Worm (Caenorhabditis elegans) whole organism, dauer: Measurements from ENCODE around the gene F21C10.10.

ENCODE experiments used
- unc-62 ChIP-seq: sonication (generic microtip); optimal IDR thresholded peaks from 2 replicates; lab custom pipeline; 2017; ENCODE audit warnings: missing biosample characterization, missing genetic modification reagents, missing genetic modification characterization

F21C10.10 gene

DNA sequence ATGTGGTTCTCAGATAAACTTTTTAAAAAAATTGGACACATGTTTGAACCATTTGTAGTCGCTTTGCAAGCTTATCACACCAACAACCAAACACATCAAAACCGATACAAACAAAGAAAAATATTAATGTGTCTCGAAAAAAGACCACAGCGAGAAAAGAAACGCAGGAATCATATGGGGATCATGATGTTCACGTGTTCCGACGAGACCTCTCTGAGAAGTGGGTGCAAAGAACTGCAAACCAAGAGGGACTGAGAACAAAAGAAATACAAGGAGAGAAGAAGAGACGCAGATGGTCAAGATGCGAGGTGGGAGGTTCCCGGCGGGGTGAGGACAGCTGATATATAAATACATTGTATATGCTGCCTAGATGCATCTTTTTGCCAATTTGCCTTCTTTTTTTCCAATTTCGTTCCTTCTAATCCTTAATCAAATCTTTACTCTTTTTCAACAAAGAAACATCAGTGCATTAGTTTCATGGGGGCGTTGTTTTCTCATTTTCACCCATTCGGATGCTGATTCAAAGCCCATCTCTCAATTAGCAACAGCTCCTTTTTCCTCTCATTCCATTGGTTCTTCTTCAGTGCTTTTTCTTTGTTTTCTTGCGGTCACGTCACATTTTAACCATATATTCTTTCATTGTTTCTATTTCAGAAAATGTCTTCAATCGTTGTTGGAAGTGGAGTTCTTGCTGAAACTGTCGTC, at the start of gene F21C10.10:
Gene F21C10.10, plus strand, starts transcription at position 655 of the 705 bp plus-strand sequence.
- TF ChIP-seq unc-62 (GFP tag; lab: Kevin White, UChicago) = no peak

ce11 chrV:9047555-9048049, 48.5 kb upstream of the F21C10.10 start, which contains the start of gene C25E10.17:
Gene C25E10.17, minus strand, starts transcription at chrV:9047605.
- TF ChIP-seq unc-62 (GFP tag; lab: Kevin White, UChicago) = no peak

ce11 chrV:9049271-9049670, 46.8 kb upstream of the F21C10.10 start:
- TF ChIP-seq unc-62 (GFP tag; lab: Kevin White, UChicago) = no peak

- no peak for TF ChIP-seq unc-62 (GFP tag; lab: Kevin White, UChicago)
Observed at ce11 chrV:9051100-9051499, 45.0 kb upstream of the F21C10.10 start, which contains the start of gene C25E10.7. Gene C25E10.7, minus strand, starts transcription at chrV:9051200.

DNA sequence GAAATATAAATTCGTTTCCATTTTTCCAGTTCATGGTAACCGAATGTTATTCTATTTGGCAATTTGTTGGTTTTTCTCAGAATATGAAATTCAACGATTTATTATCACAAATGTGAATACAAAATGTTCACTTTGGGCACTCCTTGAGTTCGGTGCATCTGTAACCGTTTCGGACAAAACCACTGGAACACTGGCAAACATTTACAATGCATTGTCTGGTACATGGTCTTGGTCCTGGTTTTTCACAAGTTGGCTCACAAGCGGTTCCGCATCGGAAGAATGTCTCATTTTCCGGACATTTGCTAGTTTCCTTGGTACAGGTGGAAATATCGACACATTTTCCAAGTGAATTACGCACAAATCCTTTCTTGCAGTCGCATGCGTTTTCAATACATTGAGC, 42.8 kb upstream of the F21C10.10 start:
- no peak for TF ChIP-seq unc-62 (GFP tag; lab: Kevin White, UChicago)

- no peak for TF ChIP-seq unc-62 (GFP tag; lab: Kevin White, UChicago)
Observed at ce11 chrV:9053969-9054368, 42.1 kb upstream of the F21C10.10 start, which contains the start of gene C25E10.8. Gene C25E10.8, minus strand, starts transcription at chrV:9054069.

DNA sequence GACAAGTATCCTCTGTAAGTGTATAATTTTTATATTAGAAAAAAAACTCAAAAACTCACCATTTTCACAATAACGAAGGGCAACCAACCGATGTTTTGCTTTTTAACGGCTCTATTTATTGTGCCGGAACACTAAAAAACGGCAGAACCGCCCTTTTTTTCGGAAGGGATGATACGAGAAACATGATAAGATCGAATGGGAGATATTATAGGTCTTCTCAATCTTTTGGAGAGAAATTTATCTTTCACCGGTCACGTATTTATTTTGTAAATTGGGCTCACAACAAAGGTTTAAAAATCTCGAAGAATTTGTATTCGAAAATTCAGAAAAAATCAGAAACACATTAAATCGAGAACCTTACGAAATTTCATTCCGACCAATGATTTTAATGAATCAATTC, 41.3 kb upstream of the F21C10.10 start, which contains the start of gene swm-1:
Gene swm-1, minus strand, starts transcription at position 101 of the 400 bp plus-strand sequence.
- TF ChIP-seq unc-62 (GFP tag; lab: Kevin White, UChicago) = no peak

DNA sequence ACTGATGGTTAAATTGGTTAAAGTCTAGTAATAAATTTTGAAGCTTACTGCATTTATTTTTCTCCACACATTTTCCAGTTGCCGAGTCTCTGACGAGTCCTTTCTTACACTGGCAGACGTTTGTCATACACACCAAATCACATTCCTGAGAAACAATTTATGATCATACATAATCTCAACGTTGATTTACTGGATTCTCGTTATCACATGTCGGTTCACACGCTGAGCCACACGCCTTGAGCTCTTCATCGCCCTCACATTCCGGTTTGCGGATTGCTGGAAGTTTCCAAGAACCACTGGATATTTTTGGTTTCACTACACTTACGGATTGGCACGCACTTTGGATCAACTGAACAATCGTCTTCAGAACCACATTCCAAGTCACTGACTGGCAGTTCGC, 40.4 kb upstream of the F21C10.10 start:
- no peak for TF ChIP-seq unc-62 (GFP tag; lab: Kevin White, UChicago)

ce11 chrV:9056253-9056652, 39.8 kb upstream of the F21C10.10 start, which contains the start of gene C25E10.10:
Gene C25E10.10, minus strand, starts transcription at chrV:9056353.
- TF ChIP-seq unc-62 (GFP tag; lab: Kevin White, UChicago) = no peak

DNA sequence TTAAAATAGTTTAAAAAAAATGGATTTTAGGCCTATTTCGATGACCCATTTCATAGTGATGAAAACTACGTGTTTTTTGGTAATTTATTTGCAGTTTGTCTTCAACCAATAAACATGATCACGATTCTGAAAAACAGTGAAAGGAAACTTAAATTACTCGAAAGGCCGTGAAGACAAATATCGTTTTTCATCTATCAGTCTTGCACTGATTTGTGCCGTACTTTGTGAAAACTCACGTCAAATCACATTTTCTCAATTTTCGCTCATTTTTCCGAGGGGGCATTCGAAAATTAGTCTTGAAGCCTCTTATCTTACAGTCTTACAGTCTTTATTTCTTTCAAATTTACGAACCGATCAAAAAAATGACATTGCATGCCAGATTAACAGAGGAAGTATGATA, 37.4 kb upstream of the F21C10.10 start, which contains the start of gene C25E10.11:
Gene C25E10.11, minus strand, starts transcription at position 101 of the 400 bp plus-strand sequence.
- no peak for TF ChIP-seq unc-62 (GFP tag; lab: Kevin White, UChicago)

DNA sequence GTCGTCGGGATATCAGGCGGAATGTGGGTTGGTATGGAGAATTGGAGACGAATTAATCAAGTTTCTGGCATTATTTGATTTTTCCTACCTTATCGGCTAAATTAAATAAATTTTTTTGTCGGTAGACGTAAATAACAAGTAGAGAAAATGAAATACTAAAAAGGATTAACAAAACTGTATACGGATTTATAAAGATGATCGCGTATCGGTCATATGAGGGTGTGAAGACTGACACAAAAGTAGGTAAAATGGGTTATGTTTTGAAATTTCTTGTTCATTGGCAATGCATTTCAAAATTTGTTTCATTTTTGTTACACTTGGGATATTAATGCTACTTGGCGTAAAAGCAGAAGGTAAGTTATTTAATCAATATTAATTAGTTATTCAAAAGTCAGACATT, 36.6 kb upstream of the F21C10.10 start, which contains the start of the genes C25E10.16 and C25E10.13:
Gene C25E10.16, minus strand, starts transcription at position 101 of the 400 bp plus-strand sequence.
Gene C25E10.13, plus strand, starts transcription at position 256 of the 400 bp plus-strand sequence.
- TF ChIP-seq unc-62 (GFP tag; lab: Kevin White, UChicago) = no peak

DNA sequence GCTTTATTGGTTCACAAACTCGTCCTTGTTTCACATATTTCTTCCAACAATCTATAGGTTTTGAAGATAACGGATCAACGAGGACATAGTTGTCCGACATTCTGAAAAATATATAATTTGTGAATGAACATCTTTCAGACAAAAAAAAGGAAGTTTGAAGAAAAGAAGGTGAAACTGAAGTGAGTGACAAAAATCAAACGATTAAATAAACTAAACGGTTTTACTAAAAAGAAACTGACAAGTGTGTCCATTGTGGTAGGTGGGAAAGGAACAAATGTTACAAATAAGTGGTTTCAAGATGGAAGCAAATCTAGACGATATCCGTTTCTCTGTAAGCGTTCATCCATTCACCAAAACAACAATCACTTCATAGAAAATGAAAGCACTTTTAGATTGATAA, 33.7 kb upstream of the F21C10.10 start, which contains the start of gene C25E10.12:
Gene C25E10.12, minus strand, starts transcription at position 101 of the 400 bp plus-strand sequence.
- TF ChIP-seq unc-62 (GFP tag; lab: Kevin White, UChicago) = no peak

DNA sequence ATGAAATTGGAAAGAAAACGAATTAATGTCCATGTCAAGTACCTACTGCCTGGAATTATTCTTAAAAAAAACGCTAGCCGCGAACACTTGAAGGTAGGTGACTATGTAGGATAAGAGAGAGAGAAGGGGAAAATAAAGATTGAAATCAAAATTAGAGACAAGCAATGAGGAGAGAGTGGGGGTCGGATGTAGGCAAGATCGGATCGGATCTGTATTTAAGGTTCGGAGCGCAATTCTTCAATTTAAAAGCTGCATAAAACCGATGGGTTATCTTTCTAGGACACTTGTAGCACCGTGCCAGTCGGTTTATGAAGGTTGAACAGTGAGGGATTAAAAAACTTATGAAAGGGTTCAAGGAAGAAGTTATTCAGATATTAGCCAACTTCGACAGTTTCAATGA, 32.9 kb upstream of the F21C10.10 start:
- TF ChIP-seq unc-62 (GFP tag; lab: Kevin White, UChicago) = no peak

DNA sequence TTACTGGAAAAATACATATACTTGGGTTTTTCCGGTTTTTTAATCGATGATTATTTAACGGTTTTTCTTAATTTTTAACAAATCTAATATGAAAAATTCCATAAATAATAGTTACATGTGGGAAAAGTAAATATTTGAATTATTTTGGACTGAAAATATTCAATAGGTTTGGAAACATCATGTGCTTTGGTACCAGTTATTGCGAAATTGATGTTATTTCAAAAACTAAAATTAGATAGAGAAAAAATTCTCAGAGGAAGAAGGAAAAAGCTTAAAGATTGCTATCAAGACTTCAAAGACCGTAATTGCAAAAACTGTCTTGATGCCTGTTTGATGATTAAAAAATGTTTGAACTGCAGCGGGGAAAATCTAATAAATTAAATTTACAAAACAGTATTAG, 31.1 kb upstream of the F21C10.10 start:
- TF ChIP-seq unc-62 (GFP tag; lab: Kevin White, UChicago) = no peak

- TF ChIP-seq unc-62 (GFP tag; lab: Kevin White, UChicago) = no peak
Observed at ce11 chrV:9065915-9066314, 30.2 kb upstream of the F21C10.10 start.

- no peak for TF ChIP-seq unc-62 (GFP tag; lab: Kevin White, UChicago)
Observed at ce11 chrV:9067678-9068077, 28.4 kb upstream of the F21C10.10 start, which contains the start of gene fip-2. Gene fip-2, plus strand, starts transcription at chrV:9067978.
